Fruit fly (Drosophila melanogaster) whole organism, prepupa: Measurements from ENCODE around the gene Gr10b.

Experiments used
- CG10631 ChIP-seq: fragments of 200-800 bp; sonication (Bioruptor generic); optimal IDR thresholded peaks from 2 replicates; lab custom pipeline; 2016; ENCODE audit warnings: missing biosample characterization, missing genetic modification characterization
- CG11294 ChIP-seq: fragments of 200-800 bp; sonication (Bioruptor generic); IDR thresholded peaks from 2 replicates; pipeline ENCODE4 v1.3.6; 2022; ENCODE audit warnings: missing biosample characterization, missing genetic modification characterization
- CG11902 ChIP-seq: fragments of 200-800 bp; sonication (Bioruptor generic); optimal IDR thresholded peaks from 3 replicates; lab custom pipeline; 2016; ENCODE audit warnings: missing biosample characterization, missing genetic modification characterization
- CG15336 ChIP-seq: fragments of 200-800 bp; sonication (Bioruptor generic); IDR thresholded peaks from 2 replicates; pipeline ENCODE4 v1.3.6; 2022; ENCODE audit warnings: missing biosample characterization, missing genetic modification characterization
- CG3032 ChIP-seq: fragments of 200-800 bp; optimal IDR thresholded peaks from 2 replicates; lab custom pipeline; 2019; ENCODE audit warnings: missing biosample characterization, mild to moderate bottlenecking, missing genetic modification characterization, moderate library complexity
- CG32006 ChIP-seq: fragments of 200-800 bp; sonication (Bioruptor generic); optimal IDR thresholded peaks from 3 replicates; lab custom pipeline; 2017; ENCODE audit warnings: missing biosample characterization, mild to moderate bottlenecking, missing genetic modification characterization
- CG3919 ChIP-seq: fragments of 200-800 bp; sonication (Bioruptor generic); optimal IDR thresholded peaks from 3 replicates; lab custom pipeline; 2016; ENCODE audit warnings: missing biosample characterization, missing genetic modification characterization
- CG6163 ChIP-seq: fragments of 200-800 bp; sonication (Bioruptor generic); IDR thresholded peaks from 3 replicates; pipeline ENCODE4 v1.3.6; 2022; ENCODE audit warnings: missing biosample characterization, missing genetic modification characterization
- CG6276 ChIP-seq: fragments of 200-800 bp; sonication (Bioruptor generic); optimal IDR thresholded peaks from 2 replicates; lab custom pipeline; 2017; ENCODE audit warnings: missing biosample characterization, mild to moderate bottlenecking, missing genetic modification characterization
- CG8119 ChIP-seq: fragments of 200-800 bp; sonication (Bioruptor generic); IDR thresholded peaks from 3 replicates; pipeline ENCODE4 v1.3.6; 2022; ENCODE audit warnings: missing biosample characterization, missing genetic modification characterization
- CG8319 ChIP-seq: fragments of 200-800 bp; sonication (Bioruptor generic); optimal IDR thresholded peaks from 3 replicates; lab custom pipeline; 2016; ENCODE audit warnings: missing biosample characterization, missing genetic modification characterization
- Eip75B ChIP-seq: fragments of 200-800 bp; sonication (Bioruptor generic); optimal IDR thresholded peaks from 3 replicates; lab custom pipeline; 2016; ENCODE audit warnings: missing biosample characterization, missing genetic modification characterization
- Eip78C ChIP-seq: fragments of 200-800 bp; sonication (Bioruptor generic); peaks from one replicate; lab custom pipeline; 2016; ENCODE audit warnings: missing biosample characterization, missing genetic modification characterization
- Ets21C ChIP-seq: fragments of 200-800 bp; sonication (Bioruptor generic); optimal IDR thresholded peaks from 3 replicates; lab custom pipeline; 2016; ENCODE audit warnings: missing biosample characterization, missing genetic modification characterization
- Ets96B ChIP-seq: fragments of 200-800 bp; optimal IDR thresholded peaks from 2 replicates; lab custom pipeline; 2019; ENCODE audit warnings: missing biosample characterization, mild to moderate bottlenecking, missing genetic modification characterization, moderate library complexity
- Gug ChIP-seq: fragments of 200-800 bp; sonication (Bioruptor generic); IDR thresholded peaks from 2 replicates; pipeline ENCODE4 v1.3.6; 2022; ENCODE audit warnings: missing biosample characterization, missing genetic modification characterization
- Hr4 ChIP-seq: fragments of 200-800 bp; sonication (Bioruptor generic); optimal IDR thresholded peaks from 3 replicates; lab custom pipeline; 2016; ENCODE audit warnings: missing biosample characterization, missing genetic modification characterization
- Met ChIP-seq: fragments of 200-800 bp; sonication (Bioruptor generic); optimal IDR thresholded peaks from 3 replicates; lab custom pipeline; 2016; ENCODE audit warnings: missing biosample characterization, missing genetic modification characterization
- OdsH ChIP-seq: fragments of 200-800 bp; sonication (Bioruptor generic); optimal IDR thresholded peaks from 3 replicates; lab custom pipeline; 2016; ENCODE audit warnings: missing biosample characterization, missing genetic modification characterization
- Sox102F ChIP-seq: fragments of 200-800 bp; sonication (Bioruptor generic); optimal IDR thresholded peaks from 2 replicates; lab custom pipeline; 2016; ENCODE audit warnings: missing biosample characterization, mild to moderate bottlenecking, missing genetic modification characterization
- acj6 ChIP-seq: fragments of 200-800 bp; sonication (Bioruptor generic); optimal IDR thresholded peaks from 3 replicates; lab custom pipeline; 2016; ENCODE audit warnings: missing biosample characterization, missing genetic modification characterization
- cyc ChIP-seq: fragments of 200-800 bp; sonication (Bioruptor generic); optimal IDR thresholded peaks from 3 replicates; lab custom pipeline; 2016; ENCODE audit warnings: missing biosample characterization, missing genetic modification characterization
- dac ChIP-seq: fragments of 200-800 bp; sonication (Bioruptor generic); optimal IDR thresholded peaks from 2 replicates; lab custom pipeline; 2017; ENCODE audit warnings: missing biosample characterization, mild to moderate bottlenecking, missing genetic modification characterization
- eg ChIP-seq: fragments of 200-800 bp; sonication (Bioruptor generic); IDR thresholded peaks from 3 replicates; pipeline ENCODE4 v1.3.6; 2022; ENCODE audit warnings: missing biosample characterization, missing genetic modification characterization
- esn ChIP-seq: fragments of 200-800 bp; sonication (Bioruptor generic); optimal IDR thresholded peaks from 2 replicates; lab custom pipeline; 2016; ENCODE audit warnings: missing biosample characterization, mild to moderate bottlenecking, missing genetic modification characterization, moderate library complexity
- fd59A ChIP-seq: fragments of 200-800 bp; sonication (Bioruptor generic); optimal IDR thresholded peaks from 2 replicates; lab custom pipeline; 2017; ENCODE audit warnings: missing biosample characterization, mild to moderate bottlenecking, missing genetic modification characterization, missing genetic modification reagents
- fkh ChIP-seq: fragments of 200-800 bp; sonication (Bioruptor generic); optimal IDR thresholded peaks from 3 replicates; lab custom pipeline; 2017; ENCODE audit warnings: missing biosample characterization, mild to moderate bottlenecking, missing genetic modification characterization, moderate library complexity
- lz ChIP-seq: fragments of 200-800 bp; sonication (Bioruptor generic); optimal IDR thresholded peaks from 3 replicates; lab custom pipeline; 2016; ENCODE audit warnings: missing biosample characterization, missing genetic modification characterization
- pdm3 ChIP-seq: fragments of 200-800 bp; sonication (Bioruptor generic); optimal IDR thresholded peaks from 3 replicates; lab custom pipeline; 2016; ENCODE audit warnings: missing biosample characterization, missing genetic modification characterization
- ss ChIP-seq, 2 experiments: fragments of 200-800 bp; sonication (Bioruptor generic); optimal IDR thresholded peaks; 2 replicates in 1 of 2; 3 replicates in 1 of 2; lab custom pipeline; 2017 to 2018; ENCODE audit warnings: mild to moderate bottlenecking in 2 of 2, missing biosample characterization in 2 of 2, missing genetic modification characterization in 2 of 2, moderate library complexity in 1 of 2
- svp ChIP-seq: fragments of 200-800 bp; sonication (Bioruptor generic); peaks from one replicate; lab custom pipeline; 2016; ENCODE audit warnings: missing biosample characterization, missing genetic modification characterization
- topi ChIP-seq: fragments of 200-800 bp; sonication (Bioruptor generic); optimal IDR thresholded peaks from 3 replicates; lab custom pipeline; 2016; ENCODE audit warnings: missing biosample characterization, missing genetic modification characterization
- vri ChIP-seq: fragments of 200-800 bp; sonication (Bioruptor generic); optimal IDR thresholded peaks from 3 replicates; lab custom pipeline; 2016; ENCODE audit warnings: missing biosample characterization, mild to moderate bottlenecking, missing genetic modification characterization

Gene Gr10b

DNA sequence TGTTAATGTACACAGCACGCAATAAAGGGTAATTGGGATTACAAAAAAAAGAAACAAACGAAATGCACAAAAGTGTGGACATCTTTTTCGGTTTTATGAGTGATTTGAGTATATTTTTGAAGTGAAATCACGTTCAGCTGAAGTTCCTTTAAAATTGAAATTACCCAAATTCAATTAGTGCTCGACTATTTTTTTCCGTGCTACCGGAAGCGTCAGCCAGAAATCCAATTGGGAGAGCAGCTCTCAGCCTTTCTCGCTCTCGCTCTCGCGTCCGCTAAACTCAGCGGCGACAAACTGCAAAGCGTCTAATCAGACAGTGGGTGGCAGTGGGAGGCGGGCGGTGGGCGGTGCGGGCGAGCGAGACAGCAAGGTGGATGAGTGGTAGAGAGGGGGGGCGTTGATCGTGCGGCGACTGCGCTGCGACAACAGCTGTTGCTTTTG, 10.3 kb upstream of the Gr10b start (continued):
- TF ChIP-seq dac (GFP tag; lab: Kevin White, UChicago) (no peak), CG10631 (GFP tag; lab: Kevin White, UChicago) (peak; percentile 48), CG11294 (GFP tag; lab: Robert Waterston, UW) (peak; percentile 76), CG8319 (peak; percentile 45), ss (GFP tag; optimal IDR thresholded peaks at IDR 0.05; lab: Kevin White, UChicago) (no peak), esn (GFP tag; lab: Kevin White, UChicago) (peak; percentile 90), Sox102F (GFP tag; lab: Kevin White, UChicago) (peak; percentile 87), cyc (peak; percentile 91)
- TF ChIP-seq, all 60 proteins: peak for 47

DNA sequence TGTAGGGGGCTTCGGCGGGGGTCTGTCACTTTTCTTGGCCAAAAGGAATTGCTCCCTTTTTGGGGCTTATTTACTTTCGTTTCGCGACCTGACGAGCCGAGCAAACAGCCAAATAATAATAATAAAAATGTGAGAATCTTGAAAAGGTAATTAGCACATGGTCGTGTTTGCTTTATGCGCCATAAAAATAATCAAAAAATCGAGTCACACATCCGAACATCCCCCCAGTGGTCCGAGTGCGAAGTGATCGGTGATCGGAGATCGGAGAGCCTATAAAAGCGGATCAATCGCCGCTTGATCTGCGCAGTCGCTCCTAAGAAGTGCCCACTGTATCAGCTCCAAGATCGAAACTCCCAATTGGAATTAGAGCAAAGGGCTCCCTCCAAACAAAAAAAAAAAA, 9.5 kb upstream of the Gr10b start, which contains the start of gene Gs2:
TSS of gene Gs2 (plus strand) at position 301 of the 400 bp plus-strand sequence.
- TF ChIP-seq fkh (GFP tag; lab: Kevin White, UChicago) (peak; percentile 5), svp (GFP tag; lab: Kevin White, UChicago) (peak; percentile 56), CG3919 (GFP tag; lab: Kevin White, UChicago) (no peak)
- TF ChIP-seq, all 60 proteins: peak for 2

DNA sequence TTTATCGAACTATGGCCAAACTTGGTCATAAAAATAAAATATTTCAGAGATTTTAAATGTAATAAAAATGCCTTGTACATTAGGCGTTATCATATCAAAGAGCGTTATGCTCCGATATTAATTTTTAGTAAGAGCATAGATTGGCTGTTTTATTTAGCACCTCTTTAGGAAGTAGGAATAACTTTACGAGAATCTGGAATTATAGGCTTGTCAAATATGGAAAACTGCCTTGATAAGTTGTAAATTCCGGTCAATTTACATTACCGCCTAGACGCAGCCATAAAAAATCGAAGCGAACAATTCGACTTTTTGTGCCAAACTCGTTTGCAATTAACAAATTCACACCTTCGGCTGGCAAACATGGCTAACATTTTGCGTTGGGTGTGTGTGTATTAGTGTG, 9.1 kb upstream of the Gr10b start:
- peak; percentile 12 for TF ChIP-seq Hr4
- peak; percentile 63 for TF ChIP-seq Eip78C (GFP tag; lab: Kevin White, UChicago)
- TF ChIP-seq Eip75B: peak; percentile 19
- TF ChIP-seq lz (GFP tag; lab: Kevin White, UChicago): peak; percentile 30
- TF ChIP-seq CG32006 (GFP tag; lab: Kevin White, UChicago): no peak
- peak; percentile 26 for TF ChIP-seq acj6
- peak; percentile 29 for TF ChIP-seq topi (GFP tag; lab: Kevin White, UChicago)
- no peak for TF ChIP-seq Ets21C (GFP tag; lab: Kevin White, UChicago)
- no peak for TF ChIP-seq Met (GFP tag; lab: Kevin White, UChicago)

DNA sequence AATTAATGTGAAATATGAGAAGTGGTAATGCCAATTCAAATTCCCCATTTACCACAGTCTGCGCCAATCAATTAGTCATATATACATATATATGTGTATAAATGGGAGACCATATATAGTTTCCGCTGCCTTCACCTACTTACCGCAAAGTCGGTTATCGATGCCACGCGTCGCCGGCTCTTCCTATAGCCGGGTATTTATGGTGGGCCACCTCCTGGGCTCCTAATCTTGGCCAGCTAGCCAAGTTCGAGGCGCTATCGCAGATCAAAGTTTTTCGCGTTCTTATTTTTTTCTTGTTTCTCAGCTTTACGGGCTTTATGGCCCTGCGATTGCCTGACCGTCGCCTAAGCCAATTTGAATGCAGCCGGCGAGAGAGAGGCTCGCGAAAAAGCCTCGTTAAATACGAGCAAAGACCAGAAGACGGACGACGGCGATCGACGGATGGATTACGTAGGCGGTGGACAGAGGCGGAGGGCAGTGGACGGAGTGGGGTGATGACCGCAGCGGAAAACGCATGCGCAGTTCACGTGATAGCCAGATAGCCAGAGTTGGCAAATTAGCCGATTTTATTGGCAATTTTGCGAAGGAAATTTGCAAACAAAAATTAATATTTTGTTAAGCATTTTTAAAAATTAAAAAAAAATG, 7.9 kb upstream of the Gr10b start:
- TF ChIP-seq lz (GFP tag; lab: Kevin White, UChicago) (no peak), svp (GFP tag; lab: Kevin White, UChicago) (peak; percentile 19), vri (GFP tag; lab: Kevin White, UChicago) (peak; percentile 53)

DNA sequence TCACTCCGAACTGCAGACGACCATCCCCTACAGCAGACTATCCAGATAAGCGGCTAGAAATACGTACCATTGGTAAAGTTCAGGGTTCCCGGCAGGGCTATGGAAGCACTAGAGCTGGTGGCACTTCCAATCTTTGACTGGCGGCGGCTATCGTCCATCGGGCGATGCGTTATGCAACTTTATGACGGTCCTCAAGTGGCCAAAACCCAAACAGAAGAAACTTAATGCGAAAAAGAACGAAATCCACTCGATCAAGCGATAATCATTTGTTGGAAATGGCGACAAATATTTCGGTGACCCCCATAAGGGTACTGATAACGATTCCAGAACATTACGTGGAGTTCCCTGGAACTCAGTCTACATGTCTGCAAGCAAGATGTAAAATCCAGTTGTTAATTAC, 7.0 kb upstream of the Gr10b start:
- TF ChIP-seq CG32006 (GFP tag; lab: Kevin White, UChicago) (no peak), vri (GFP tag; lab: Kevin White, UChicago) (peak; percentile 74)

DNA sequence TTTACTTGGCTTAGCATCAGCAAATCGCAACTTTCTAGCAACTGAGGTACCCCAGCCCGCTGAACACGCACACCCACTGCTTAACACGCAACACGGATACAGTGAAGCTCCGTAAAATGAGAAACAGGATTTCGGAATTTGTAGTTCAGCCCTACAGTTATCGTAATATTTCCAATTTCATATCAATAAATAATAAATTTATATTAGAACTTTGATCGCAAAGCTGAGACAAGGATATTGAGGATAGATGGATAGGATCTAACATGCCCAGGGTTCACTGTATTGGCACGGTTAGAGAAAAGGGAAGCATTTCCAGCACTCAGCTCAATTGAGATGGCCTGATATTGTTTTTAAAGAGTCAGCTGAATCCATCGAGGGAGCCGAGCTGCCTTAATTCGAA, 6.2 kb upstream of the Gr10b start:
- no peak for TF ChIP-seq fd59A (GFP tag; lab: Kevin White, UChicago)
- TF ChIP-seq CG3032 (tag; lab: Kevin White, UChicago): no peak
- TF ChIP-seq Gug (GFP tag; lab: Robert Waterston, UW): no peak
- no peak for TF ChIP-seq CG11902 (GFP tag; lab: Kevin White, UChicago)
- 0 out of 3 replicates have a peak, but pooled peaks have one; percentile 36 for TF ChIP-seq CG6163 (GFP tag; lab: Robert Waterston, UW)
- TF ChIP-seq eg (GFP tag; lab: Robert Waterston, UW): peak; percentile 32; the same call in 1 of the 3 replicates
- peak in 1 of 2 experiments; percentile 37 for TF ChIP-seq ss (GFP tag; optimal IDR thresholded peaks at IDR 0.05; lab: Kevin White, UChicago)
- no peak for TF ChIP-seq pdm3 (GFP tag; lab: Kevin White, UChicago)
- no peak for TF ChIP-seq Met (GFP tag; lab: Kevin White, UChicago)
- peak; percentile 12 for TF ChIP-seq OdsH (GFP tag; lab: Kevin White, UChicago)
- TF ChIP-seq CG15336 (GFP tag; lab: Robert Waterston, UW): peak; percentile 39
- TF ChIP-seq CG8119 (GFP tag; lab: Robert Waterston, UW): peak; percentile 32; the same call in 1 of the 3 replicates
- TF ChIP-seq Ets96B: no peak
- peak; percentile 39 for TF ChIP-seq Eip78C (GFP tag; lab: Kevin White, UChicago)
- peak; percentile 40 for TF ChIP-seq CG32006 (GFP tag; lab: Kevin White, UChicago)
- TF ChIP-seq CG6276 (GFP tag; lab: Kevin White, UChicago): peak; percentile 20
